Worm (Caenorhabditis elegans) whole organism, L2 larva: Measurements from ENCODE around the gene ins-7.
A peak's percentile ranks its signal among the peaks of the same experiment; 100 is the strongest.

Experiments
- ama-1 ChIP-seq: fragments of 150-350 bp; optimal IDR thresholded peaks from 2 replicates; lab custom pipeline; 2018; ENCODE audit warnings: inconsistent platforms
- lin-39 ChIP-seq: fragments of 150-350 bp; optimal IDR thresholded peaks from 2 replicates; lab custom pipeline; 2014; ENCODE audit warnings: missing biosample characterization, missing genetic modification reagents, missing genetic modification characterization
- mdl-1 ChIP-seq, 2 experiments: fragments of 150-350 bp in 1 of 2; sonication (generic microtip) in 1 of 2; optimal IDR thresholded peaks; 2 replicates each; lab custom pipeline; 2017; ENCODE audit warnings: missing biosample characterization in 2 of 2, missing genetic modification characterization in 2 of 2
- nhr-77 ChIP-seq: fragments of 150-350 bp; optimal IDR thresholded peaks from 2 replicates; lab custom pipeline; 2014; ENCODE audit warnings: missing biosample characterization, missing genetic modification characterization
- sma-9 ChIP-seq, 2 experiments: fragments of 150-350 bp in 1 of 2; sonication (generic microtip) in 1 of 2; optimal IDR thresholded peaks; 2 replicates each; lab custom pipeline; 2014 to 2016; ENCODE audit warnings: missing genetic modification characterization in 2 of 2, mild to moderate bottlenecking in 1 of 2, missing biosample characterization in 1 of 2, missing compliant biosample characterization in 1 of 2, missing genetic modification reagents in 1 of 2, moderate library complexity in 1 of 2
- zag-1 ChIP-seq: fragments of 150-350 bp; optimal IDR thresholded peaks from 2 replicates; lab custom pipeline; 2014; ENCODE audit warnings: missing biosample characterization, missing genetic modification characterization

- TF ChIP-seq mdl-1 (tag; optimal IDR thresholded peaks at IDR 0.05; lab: Kevin White, UChicago) (no peak), sma-9 (GFP tag; optimal IDR thresholded peaks at IDR 0.05; lab: Kevin White, UChicago) (peak; percentile 11), sma-9 (tag; optimal IDR thresholded peaks at IDR 0.05; lab: Kevin White, UChicago) (no peak), ama-1 (lab: Kevin White, UChicago) (no peak), zag-1 (tag; lab: Kevin White, UChicago) (no peak), nhr-77 (tag; lab: Kevin White, UChicago) (no peak), lin-39 (tag; lab: Kevin White, UChicago) (no peak)
Measured at ce11 chrIV:9706704-9707197, 24.1 kb upstream of the ins-7 start, which contains the start of the genes dcaf-1 and dph-3.
